Fruit fly (Drosophila melanogaster): Measurements from ENCODE around the gene CG33177.

Gene CG33177

dm6 chrX:15043013-15043699, 38.0 kb upstream of the CG33177 start (continued):
- TF ChIP-seq Hr39 (optimal IDR thresholded peaks at IDR 0.05) (no peak), Bdp1 (GFP tag; optimal IDR thresholded peaks at IDR 0.05) (peak; percentile 82), CG6813 (GFP tag; optimal IDR thresholded peaks at IDR 0.05) (peak; percentile 96), E2f1 (GFP tag; IDR thresholded peaks at IDR 0.05) (peak; percentile 48; the same call in 1 of the 2 replicates), CG17612 (GFP tag; IDR thresholded peaks at IDR 0.05) (peak; percentile 57; the same call in 1 of the 2 replicates), Bteb2 (GFP tag; optimal IDR thresholded peaks at IDR 0.05) (peak; percentile 51), CG4854 (GFP tag; optimal IDR thresholded peaks at IDR 0.05) (peak; percentile 87), her (GFP tag; optimal IDR thresholded peaks at IDR 0.05) (peak; percentile 21), tap (tag; optimal IDR thresholded peaks at IDR 0.05) (peak; percentile 85), CG10979 (tag; optimal IDR thresholded peaks at IDR 0.05) (peak; percentile 45), CG2202 (tag; optimal IDR thresholded peaks at IDR 0.05) (peak; percentile 89), CG15479 (GFP tag; optimal IDR thresholded peaks at IDR 0.05) (no peak), CG3726 (GFP tag; IDR thresholded peaks at IDR 0.05) (0 out of 3 replicates have a peak, but pooled peaks have one; percentile 30), yki (optimal IDR thresholded peaks at IDR 0.05) (no peak), Hsf (GFP tag; optimal IDR thresholded peaks at IDR 0.05) (peak; percentile 40), CG10366 (GFP tag; IDR thresholded peaks at IDR 0.05) (peak; percentile 7; the same call in 1 of the 2 replicates), trem (tag; optimal IDR thresholded peaks at IDR 0.05) (peak; percentile 42), CG18619 (GFP tag; optimal IDR thresholded peaks at IDR 0.05) (peak; percentile 89), CG17912 (GFP tag; optimal IDR thresholded peaks at IDR 0.05) (peak; percentile 93), zf30C (GFP tag; optimal IDR thresholded peaks at IDR 0.05) (no peak), schlank (tag; optimal IDR thresholded peaks at IDR 0.05) (peak; percentile 81), CG15601 (tag; optimal IDR thresholded peaks at IDR 0.05) (peak; percentile 94), Blimp-1 (GFP tag; optimal IDR thresholded peaks at IDR 0.05) (peak; percentile 85), run (tag; optimal IDR thresholded peaks at IDR 0.05) (peak; percentile 75), Antp (GFP tag; optimal IDR thresholded peaks at IDR 0.05) (peak; percentile 56), gt (GFP tag; IDR thresholded peaks at IDR 0.05) (no peak), CG32767 (GFP tag; IDR thresholded peaks at IDR 0.05) (peak; percentile 60), B-H2 (GFP tag; optimal IDR thresholded peaks at IDR 0.05) (peak; percentile 40), cg (GFP tag; optimal IDR thresholded peaks at IDR 0.05) (no peak), ftz-f1 (GFP tag; optimal IDR thresholded peaks at IDR 0.05) (no peak), Ptx1 (GFP tag; IDR thresholded peaks at IDR 0.05) (no peak), HHEX (GFP tag; optimal IDR thresholded peaks at IDR 0.05) (peak; percentile 90), en (GFP tag; optimal IDR thresholded peaks at IDR 0.05) (peak; percentile 70), HLHmδ (GFP tag; optimal IDR thresholded peaks at IDR 0.05) (peak; percentile 91), Sin3A (optimal IDR thresholded peaks at IDR 0.05) (no peak), CG34376 (GFP tag; optimal IDR thresholded peaks at IDR 0.05) (peak; percentile 57), cas (GFP tag; IDR thresholded peaks at IDR 0.05) (no peak), CG3995 (GFP tag; optimal IDR thresholded peaks at IDR 0.05) (peak; percentile 21), Trl (optimal IDR thresholded peaks at IDR 0.05) (no peak), Trl (GFP tag; optimal IDR thresholded peaks at IDR 0.05) (peak; percentile 86), sim (GFP tag; IDR thresholded peaks at IDR 0.05) (peak; percentile 56; the same call in 1 of the 2 replicates), CG4424 (GFP tag; optimal IDR thresholded peaks at IDR 0.05) (peak; percentile 67), danr (GFP tag; IDR thresholded peaks at IDR 0.05) (peak; percentile 50; the same call in 1 of the 2 replicates), NfI (GFP tag; optimal IDR thresholded peaks at IDR 0.05) (peak; percentile 45), vvl (GFP tag; IDR thresholded peaks at IDR 0.05) (peak; percentile 84), onecut (GFP tag; IDR thresholded peaks at IDR 0.05) (peak; percentile 85), pzg (GFP tag; optimal IDR thresholded peaks at IDR 0.05) (no peak), NC2α (GFP tag; optimal IDR thresholded peaks at IDR 0.05) (peak; percentile 84), CTCF (GFP tag; optimal IDR thresholded peaks at IDR 0.05) (peak; percentile 59), Elba2 (GFP tag; optimal IDR thresholded peaks at IDR 0.05) (no peak), sqz (GFP tag; optimal IDR thresholded peaks at IDR 0.05) (peak; percentile 77), CG11398 (GFP tag; optimal IDR thresholded peaks at IDR 0.05) (peak; percentile 89)

Measured in whole organism, embryonic.